Worm (Caenorhabditis elegans): Measurements from ENCODE around the gene wbp-11.

The wbp-11 gene

DNA sequence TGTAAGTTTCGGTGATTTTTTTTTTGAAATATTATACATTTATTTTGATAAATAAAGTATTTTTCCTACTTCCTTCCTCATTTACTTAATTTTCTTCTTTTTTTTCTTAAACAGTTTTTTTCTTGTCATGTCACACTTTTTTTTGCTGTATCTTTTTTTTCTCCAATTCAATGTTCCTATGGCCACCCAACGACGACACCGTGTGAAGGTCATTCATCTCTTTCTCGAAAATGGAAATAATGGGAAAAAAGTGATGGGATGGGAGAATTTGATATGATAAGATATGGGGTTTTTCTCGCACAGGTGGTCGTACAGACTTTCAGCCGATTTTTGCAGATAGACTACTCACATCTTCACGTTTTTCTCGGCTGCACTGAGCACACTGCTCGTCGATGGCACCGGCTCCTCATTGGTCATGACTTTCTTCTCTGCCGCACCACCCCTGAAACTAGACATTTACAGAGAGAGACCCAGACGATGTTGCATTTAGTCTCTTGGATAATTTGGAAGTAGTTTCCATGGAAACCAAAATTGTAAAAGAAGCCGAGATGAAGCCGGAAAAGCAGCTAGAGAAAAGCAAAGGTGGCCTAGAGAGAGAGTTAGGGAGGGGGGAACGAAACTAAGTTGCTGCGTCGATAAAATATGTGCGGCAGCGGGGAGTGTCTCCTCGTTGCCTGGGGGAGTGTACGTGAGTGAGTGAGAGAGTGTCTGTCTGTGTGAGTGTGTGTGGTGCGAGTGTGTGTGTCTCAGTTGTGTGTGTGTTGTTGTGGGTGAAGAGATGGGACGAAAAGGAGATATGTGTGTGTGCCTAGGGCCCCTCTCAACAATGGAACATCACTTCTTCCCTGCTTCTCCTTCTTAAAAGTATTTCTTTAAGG, 3.6 kb upstream of the wbp-11 start, which contains the start of gene daf-19 (continued):
- TF ChIP-seq Y5F2A.4 (GFP tag; optimal IDR thresholded peaks at IDR 0.05) (no peak), pha-4 (GFP tag; IDR thresholded peaks at IDR 0.05) (0 out of 2 replicates have a peak, but pooled peaks have one; percentile 13), pha-4 (tag; optimal IDR thresholded peaks at IDR 0.05) (no peak), ztf-7 (tag; optimal IDR thresholded peaks at IDR 0.05) (no peak), arid-1 (GFP tag; conservative IDR thresholded peaks at IDR 0.05) (no peak; the same call in 1 of the 2 replicates), ctbp-1 (GFP tag; IDR thresholded peaks at IDR 0.05) (no peak), F49E8.2 (tag; optimal IDR thresholded peaks at IDR 0.05; ENCODE audit: borderline replicate concordance) (no peak), madf-9 (GFP tag; conservative IDR thresholded peaks at IDR 0.05) (peak; percentile 22; the same call in 1 of the 2 replicates), Y48G9A.11 (GFP tag; IDR thresholded peaks at IDR 0.05) (no peak), snpc-1.2 (GFP tag; IDR thresholded peaks at IDR 0.05) (no peak), nhr-11 (tag; optimal IDR thresholded peaks at IDR 0.05) (peak; percentile 94), lin-15B (tag; optimal IDR thresholded peaks at IDR 0.05) (no peak), daf-12 (tag; optimal IDR thresholded peaks at IDR 0.05) (no peak), mes-2 (tag; optimal IDR thresholded peaks at IDR 0.05; ENCODE audit: poor library complexity, severe bottlenecking) (peak; percentile 65), nhr-25 (tag; optimal IDR thresholded peaks at IDR 0.05; ENCODE audit: borderline replicate concordance, insufficient read depth) (no peak), unc-39 (tag; optimal IDR thresholded peaks at IDR 0.05) (no peak), fos-1 (tag; optimal IDR thresholded peaks at IDR 0.05) (no peak), ceh-82 (tag; optimal IDR thresholded peaks at IDR 0.05) (no peak), ceh-44 (GFP tag; IDR thresholded peaks at IDR 0.05) (no peak), gei-8 (GFP tag; optimal IDR thresholded peaks at IDR 0.05) (no peak), lin-29 (GFP tag; IDR thresholded peaks at IDR 0.05) (no peak), mdl-1 (tag; optimal IDR thresholded peaks at IDR 0.05) (peak in 1 of 2 experiments; percentile 40), ceh-32 (tag; optimal IDR thresholded peaks at IDR 0.05; ENCODE audit: poor library complexity) (no peak), Y75B8A.6 (GFP tag; IDR thresholded peaks at IDR 0.05) (no peak), pqm-1 (tag; optimal IDR thresholded peaks at IDR 0.05) (no peak), nhr-77 (tag; optimal IDR thresholded peaks at IDR 0.05) (peak; percentile 48), lim-7 (GFP tag; IDR thresholded peaks at IDR 0.05) (no peak), mxl-2 (GFP tag; conservative IDR thresholded peaks at IDR 0.05) (no peak), aly-2 (tag; optimal IDR thresholded peaks at IDR 0.05) (no peak), zip-2 (tag; optimal IDR thresholded peaks at IDR 0.05) (no peak), set-16 (GFP tag; IDR thresholded peaks at IDR 0.05) (peak; percentile 51; the same call in 1 of the 2 replicates), nhr-76 (tag; optimal IDR thresholded peaks at IDR 0.05) (no peak), php-3 (GFP tag; IDR thresholded peaks at IDR 0.05) (no peak), nhr-28 (tag; optimal IDR thresholded peaks at IDR 0.05) (peak; percentile 56), jun-1 (tag; optimal IDR thresholded peaks at IDR 0.05) (no peak), egl-27 (tag; optimal IDR thresholded peaks at IDR 0.05) (no peak), lin-38 (GFP tag; IDR thresholded peaks at IDR 0.05) (peak; percentile 59), lin-1 (GFP tag; IDR thresholded peaks at IDR 0.05) (no peak; the same call in 1 of the 2 replicates), ama-1 (optimal IDR thresholded peaks at IDR 0.05) (peak; percentile 71), unc-130 (GFP tag; optimal IDR thresholded peaks at IDR 0.05) (no peak), lsy-2 (tag; optimal IDR thresholded peaks at IDR 0.05) (peak; percentile 16 to 74), zag-1 (tag; optimal IDR thresholded peaks at IDR 0.05) (no peak), tra-1 (GFP tag; IDR thresholded peaks at IDR 0.05) (peak; percentile 78), lin-13 (GFP tag; optimal IDR thresholded peaks at IDR 0.05) (peak; percentile 14), cey-2 (tag; optimal IDR thresholded peaks at IDR 0.05; ENCODE audit: borderline replicate concordance, insufficient read depth) (peak; percentile 68), dve-1 (tag; optimal IDR thresholded peaks at IDR 0.05; ENCODE audit: insufficient read depth) (peak; percentile 32), daf-8 (GFP tag; IDR thresholded peaks at IDR 0.05) (no peak), attf-4 (tag; optimal IDR thresholded peaks at IDR 0.05) (no peak), zfp-2 (tag; optimal IDR thresholded peaks at IDR 0.05) (no peak)

Data from whole organism, L4 larva.